Worm (Caenorhabditis elegans) whole organism, L2 larva: ENCODE measurements around the gene nrde-1.

Source experiments
- R02D3.7 ChIP-seq: fragments of 150-350 bp; optimal IDR thresholded peaks from 2 replicates; lab custom pipeline; 2014; ENCODE audit warnings: missing biosample characterization, missing genetic modification characterization
- ama-1 ChIP-seq: fragments of 150-350 bp; optimal IDR thresholded peaks from 2 replicates; lab custom pipeline; 2018; ENCODE audit warnings: inconsistent platforms
- crh-2 ChIP-seq: sonication (generic microtip); optimal IDR thresholded peaks from 2 replicates; lab custom pipeline; 2017; ENCODE audit warnings: missing biosample characterization, missing genetic modification characterization
- egl-27 ChIP-seq: sonication (generic microtip); optimal IDR thresholded peaks from 3 replicates; lab custom pipeline; 2017; ENCODE audit warnings: missing biosample characterization, missing genetic modification reagents, missing genetic modification characterization
- lin-13 ChIP-seq: fragments of 150-350 bp; optimal IDR thresholded peaks from 2 replicates; lab custom pipeline; 2014; ENCODE audit warnings: missing biosample characterization, missing genetic modification reagents, missing genetic modification characterization
- lsy-2 ChIP-seq, 2 experiments: fragments of 150-350 bp in 1 of 2; sonication (generic microtip) in 1 of 2; optimal IDR thresholded peaks; 2 replicates each; lab custom pipeline; 2014 to 2017; ENCODE audit warnings: missing biosample characterization in 2 of 2, missing genetic modification characterization in 2 of 2
- mab-5 ChIP-seq: fragments of 150-350 bp; optimal IDR thresholded peaks from 2 replicates; lab custom pipeline; 2014; ENCODE audit warnings: missing biosample characterization, missing genetic modification characterization
- mdl-1 ChIP-seq, 2 experiments: fragments of 150-350 bp in 1 of 2; sonication (generic microtip) in 1 of 2; optimal IDR thresholded peaks; 2 replicates each; lab custom pipeline; 2017; ENCODE audit warnings: missing biosample characterization in 2 of 2, missing genetic modification characterization in 2 of 2
- nhr-12 ChIP-seq: fragments of 150-350 bp; optimal IDR thresholded peaks from 2 replicates; lab custom pipeline; 2014; ENCODE audit warnings: missing biosample characterization, missing genetic modification characterization
- nhr-23 ChIP-seq: fragments of 150-350 bp; optimal IDR thresholded peaks from 2 replicates; lab custom pipeline; 2014; ENCODE audit warnings: missing biosample characterization, missing genetic modification reagents, missing genetic modification characterization
- nhr-237 ChIP-seq: fragments of 150-350 bp; optimal IDR thresholded peaks from 2 replicates; lab custom pipeline; 2014; ENCODE audit warnings: missing biosample characterization, missing genetic modification characterization
- skn-1 ChIP-seq: sonication (generic microtip); optimal IDR thresholded peaks from 2 replicates; lab custom pipeline; 2017; ENCODE audit warnings: missing biosample characterization, missing genetic modification characterization
- sma-9 ChIP-seq, 2 experiments: fragments of 150-350 bp in 1 of 2; sonication (generic microtip) in 1 of 2; optimal IDR thresholded peaks; 2 replicates each; lab custom pipeline; 2014 to 2016; ENCODE audit warnings: missing genetic modification characterization in 2 of 2, mild to moderate bottlenecking in 1 of 2, missing biosample characterization in 1 of 2, missing compliant biosample characterization in 1 of 2, missing genetic modification reagents in 1 of 2, moderate library complexity in 1 of 2
- ztf-4 ChIP-seq: fragments of 150-350 bp; optimal IDR thresholded peaks from 2 replicates; lab custom pipeline; 2014; ENCODE audit warnings: missing biosample characterization, missing genetic modification characterization

ce11 chrIII:3724880-3725279, 11.6 kb downstream of the nrde-1 start, which contains the start of gene C14B1.12:
- TF ChIP-seq mdl-1 (tag; optimal IDR thresholded peaks at IDR 0.05; lab: Kevin White, UChicago) (no peak), skn-1 (tag; lab: Kevin White, UChicago) (no peak), mab-5 (tag; lab: Kevin White, UChicago) (no peak), nhr-237 (tag; lab: Kevin White, UChicago) (no peak), lsy-2 (tag; optimal IDR thresholded peaks at IDR 0.05; lab: Kevin White, UChicago) (no peak), ama-1 (no peak), R02D3.7 (tag; lab: Kevin White, UChicago) (no peak), nhr-12 (tag; lab: Kevin White, UChicago) (no peak), sma-9 (GFP tag; optimal IDR thresholded peaks at IDR 0.05; lab: Kevin White, UChicago) (no peak), sma-9 (tag; optimal IDR thresholded peaks at IDR 0.05; lab: Kevin White, UChicago) (no peak), ztf-4 (tag; lab: Kevin White, UChicago) (no peak), lin-13 (GFP tag; lab: Kevin White, UChicago) (no peak), egl-27 (tag; lab: Kevin White, UChicago) (no peak), nhr-23 (no peak), crh-2 (no peak)
